Fruit fly (Drosophila melanogaster) whole organism, embryonic: ENCODE results near the gene CG3368.

Source experiments
- Atf-2 ChIP-seq: fragments of 200-800 bp; sonication (Bioruptor generic); optimal IDR thresholded peaks from 2 replicates; lab custom pipeline; 2016; ENCODE audit warnings: missing biosample characterization, missing genetic modification characterization
- Atf3 ChIP-seq: fragments of 200-800 bp; sonication (Bioruptor generic); optimal IDR thresholded peaks from 3 replicates; lab custom pipeline; 2016; ENCODE audit warnings: missing biosample characterization, missing genetic modification characterization
- CG10431 ChIP-seq: fragments of 200-800 bp; sonication (Bioruptor generic); optimal IDR thresholded peaks from 3 replicates; lab custom pipeline; 2018; ENCODE audit warnings: missing biosample characterization, mild to moderate bottlenecking, missing genetic modification characterization
- CG10565 ChIP-seq: fragments of 200-800 bp; sonication (Bioruptor generic); optimal IDR thresholded peaks from 3 replicates; lab custom pipeline; 2016; ENCODE audit warnings: missing biosample characterization, mild to moderate bottlenecking, missing genetic modification characterization
- CG11560 ChIP-seq: fragments of 200-800 bp; sonication (Bioruptor generic); IDR thresholded peaks from 3 replicates; pipeline ENCODE4 v1.3.6; 2022; ENCODE audit warnings: missing biosample characterization, missing genetic modification characterization
- CG11696 ChIP-seq: fragments of 200-800 bp; sonication (Bioruptor generic); IDR thresholded peaks from 2 replicates; pipeline ENCODE4 v1.3.6; 2022; ENCODE audit warnings: missing biosample characterization, missing genetic modification characterization
- CG13624 ChIP-seq: fragments of 200-800 bp; sonication (Bioruptor generic); optimal IDR thresholded peaks from 2 replicates; lab custom pipeline; 2016; ENCODE audit warnings: missing biosample characterization, missing genetic modification characterization
- CG14050 ChIP-seq: fragments of 200-800 bp; sonication (Bioruptor generic); IDR thresholded peaks from 3 replicates; pipeline ENCODE4 v1.3.6; 2022; ENCODE audit warnings: missing biosample characterization, missing genetic modification characterization
- CG15011 ChIP-seq: fragments of 200-800 bp; sonication (Bioruptor generic); optimal IDR thresholded peaks from 3 replicates; lab custom pipeline; 2018; ENCODE audit warnings: missing biosample characterization, mild to moderate bottlenecking, missing genetic modification characterization
- CG17361 ChIP-seq: fragments of 200-800 bp; sonication (Bioruptor generic); IDR thresholded peaks from 3 replicates; pipeline ENCODE4 v1.3.6; 2022; ENCODE audit warnings: missing biosample characterization, missing genetic modification characterization
- CG1832 ChIP-seq: fragments of 200-800 bp; sonication (Bioruptor generic); optimal IDR thresholded peaks from 2 replicates; lab custom pipeline; 2017; ENCODE audit warnings: missing biosample characterization, mild to moderate bottlenecking, missing genetic modification characterization, inconsistent platforms
- CG30403 ChIP-seq: fragments of 200-800 bp; sonication (Bioruptor generic); optimal IDR thresholded peaks from 3 replicates; lab custom pipeline; 2016; ENCODE audit warnings: missing biosample characterization, missing genetic modification characterization
- CG4360 ChIP-seq: fragments of 200-800 bp; sonication (Bioruptor generic); IDR thresholded peaks from 2 replicates; pipeline ENCODE4 v1.3.6; 2022; ENCODE audit warnings: missing biosample characterization, missing genetic modification characterization
- CG4617 ChIP-seq: fragments of 200-800 bp; sonication (Bioruptor generic); optimal IDR thresholded peaks from 3 replicates; lab custom pipeline; 2016; ENCODE audit warnings: missing biosample characterization, missing genetic modification characterization, borderline replicate concordance
- CG6813 ChIP-seq: fragments of 200-800 bp; sonication (Bioruptor generic); optimal IDR thresholded peaks from 2 replicates; lab custom pipeline; 2017; ENCODE audit warnings: missing biosample characterization, missing genetic modification characterization, mild to moderate bottlenecking, moderate library complexity, missing genetic modification reagents
- CG7271 ChIP-seq: fragments of 200-800 bp; sonication (Bioruptor generic); optimal IDR thresholded peaks from 2 replicates; lab custom pipeline; 2018; ENCODE audit warnings: missing biosample characterization, mild to moderate bottlenecking, missing genetic modification characterization, moderate library complexity
- CG9215 ChIP-seq: fragments of 200-800 bp; sonication (Bioruptor generic); IDR thresholded peaks from 2 replicates; pipeline ENCODE4 v1.3.6; 2022; ENCODE audit warnings: missing biosample characterization, missing genetic modification characterization
- D19B ChIP-seq: fragments of 200-800 bp; sonication (Bioruptor generic); optimal IDR thresholded peaks from 2 replicates; lab custom pipeline; 2017; ENCODE audit warnings: missing biosample characterization, mild to moderate bottlenecking, missing genetic modification characterization
- Dad ChIP-seq: fragments of 200-800 bp; sonication (Bioruptor generic); optimal IDR thresholded peaks from 3 replicates; lab custom pipeline; 2016; ENCODE audit warnings: missing biosample characterization, missing genetic modification characterization
- Dbx ChIP-seq: fragments of 200-800 bp; sonication (Bioruptor generic); IDR thresholded peaks from 3 replicates; pipeline ENCODE4 v1.3.6; 2022; ENCODE audit warnings: missing biosample characterization, missing genetic modification characterization
- Deaf1 ChIP-seq: fragments of 200-800 bp; optimal IDR thresholded peaks from 3 replicates; lab custom pipeline; 2019; ENCODE audit warnings: missing biosample characterization, mild to moderate bottlenecking, missing genetic modification characterization, moderate library complexity
- Dll ChIP-seq: fragments of 200-800 bp; sonication (Bioruptor generic); IDR thresholded peaks from 4 replicates; pipeline ENCODE4 v1.3.6; 2022; ENCODE audit warnings: missing biosample characterization, missing genetic modification characterization; ENCODE audit not compliant: partially characterized antibody
- Doc2 ChIP-seq: fragments of 200-800 bp; sonication (Bioruptor generic); IDR thresholded peaks from 2 replicates; pipeline ENCODE4 v1.3.6; 2022; ENCODE audit warnings: missing biosample characterization, missing genetic modification characterization
- Doc3 ChIP-seq: fragments of 200-800 bp; sonication (Bioruptor generic); IDR thresholded peaks from 3 replicates; pipeline ENCODE4 v1.3.6; 2022; ENCODE audit warnings: missing biosample characterization, missing genetic modification characterization; ENCODE audit not compliant: partially characterized antibody
- Eip74EF ChIP-seq, 2 experiments: fragments of 200-800 bp in 1 of 2; fragments of >200 bp in 1 of 2; sonication (Bioruptor generic) in 1 of 2; optimal IDR thresholded peaks; 2 replicates each; lab custom pipeline; 2017 to 2019; ENCODE audit warnings: missing biosample characterization in 2 of 2, missing genetic modification characterization in 2 of 2, mild to moderate bottlenecking in 1 of 2, moderate library complexity in 1 of 2
- H15 ChIP-seq: fragments of 200-800 bp; sonication (Bioruptor generic); IDR thresholded peaks from 3 replicates; pipeline ENCODE4 v1.3.6; 2022; ENCODE audit warnings: missing biosample characterization, missing genetic modification characterization
- Max ChIP-seq: fragments of 200-800 bp; sonication (Bioruptor generic); optimal IDR thresholded peaks from 2 replicates; lab custom pipeline; 2016; ENCODE audit warnings: missing biosample characterization, mild to moderate bottlenecking, missing genetic modification characterization
- NC2α ChIP-seq: fragments of 200-800 bp; sonication (Bioruptor generic); optimal IDR thresholded peaks from 2 replicates; lab custom pipeline; 2016; ENCODE audit warnings: missing biosample characterization, missing genetic modification characterization
- Opbp ChIP-seq: fragments of 200-800 bp; sonication (Bioruptor generic); IDR thresholded peaks from 3 replicates; pipeline ENCODE4 v1.3.6; 2022; ENCODE audit warnings: missing biosample characterization, missing genetic modification characterization; ENCODE audit not compliant: partially characterized antibody
- Rx ChIP-seq: fragments of 200-800 bp; sonication (Bioruptor generic); IDR thresholded peaks from 2 replicates; pipeline ENCODE4 v1.3.6; 2022; ENCODE audit warnings: missing biosample characterization, missing genetic modification characterization
- Sry-β ChIP-seq: fragments of 200-800 bp; sonication (Bioruptor generic); optimal IDR thresholded peaks from 2 replicates; lab custom pipeline; 2018; ENCODE audit warnings: missing biosample characterization, mild to moderate bottlenecking, missing genetic modification characterization, moderate library complexity
- Taf1 ChIP-seq: fragments of 200-800 bp; sonication (Bioruptor generic); IDR thresholded peaks from 2 replicates; pipeline ENCODE4 v1.3.6; 2022; ENCODE audit warnings: missing biosample characterization, missing genetic modification characterization
- bbx ChIP-seq: fragments of 200-800 bp; sonication (Bioruptor generic); IDR thresholded peaks from 2 replicates; pipeline ENCODE4 v1.3.6; 2022; ENCODE audit warnings: missing biosample characterization, missing genetic modification characterization; ENCODE audit not compliant: partially characterized antibody
- chn ChIP-seq: fragments of 200-800 bp; sonication (Bioruptor generic); optimal IDR thresholded peaks from 2 replicates; lab custom pipeline; 2016; ENCODE audit warnings: missing biosample characterization, missing genetic modification characterization
- ems ChIP-seq: fragments of 200-800 bp; sonication (Bioruptor generic); optimal IDR thresholded peaks from 3 replicates; lab custom pipeline; 2016; ENCODE audit warnings: missing biosample characterization, missing genetic modification characterization
- fd3F ChIP-seq: fragments of 200-800 bp; sonication (Bioruptor generic); optimal IDR thresholded peaks from 2 replicates; lab custom pipeline; 2018; ENCODE audit warnings: missing biosample characterization, mild to moderate bottlenecking, missing genetic modification characterization, moderate library complexity
- fu2 ChIP-seq: fragments of 200-800 bp; sonication (Bioruptor generic); optimal IDR thresholded peaks from 2 replicates; lab custom pipeline; 2016; ENCODE audit warnings: missing biosample characterization, missing genetic modification characterization
- ind ChIP-seq: fragments of 200-800 bp; sonication (Bioruptor generic); optimal IDR thresholded peaks from 3 replicates; lab custom pipeline; 2016; ENCODE audit warnings: missing biosample characterization, missing genetic modification characterization
- mld ChIP-seq: fragments of 200-800 bp; sonication (Bioruptor generic); IDR thresholded peaks from 3 replicates; pipeline ENCODE4 v1.3.6; 2022; ENCODE audit warnings: missing biosample characterization, missing genetic modification characterization; ENCODE audit not compliant: partially characterized antibody
- onecut ChIP-seq: fragments of 200-800 bp; sonication (Bioruptor generic); IDR thresholded peaks from 2 replicates; pipeline ENCODE4 v1.3.6; 2022; ENCODE audit warnings: missing biosample characterization, missing genetic modification characterization
- otp ChIP-seq: fragments of 200-800 bp; sonication (Bioruptor generic); IDR thresholded peaks from 3 replicates; pipeline ENCODE4, ENCODE4 v1.3.6; 2022; ENCODE audit warnings: missing biosample characterization, missing genetic modification characterization
- pita ChIP-seq: fragments of 200-800 bp; sonication (Bioruptor generic); optimal IDR thresholded peaks from 2 replicates; lab custom pipeline; 2017; ENCODE audit warnings: missing biosample characterization, mild to moderate bottlenecking, missing genetic modification characterization
- pros ChIP-seq: fragments of 200-800 bp; sonication (Bioruptor generic); optimal IDR thresholded peaks from 3 replicates; lab custom pipeline; 2019; ENCODE audit warnings: missing biosample characterization, mild to moderate bottlenecking, missing genetic modification characterization, moderate library complexity
- repo ChIP-seq: fragments of 200-800 bp; sonication (Bioruptor generic); optimal IDR thresholded peaks from 2 replicates; lab custom pipeline; 2016; ENCODE audit warnings: missing biosample characterization, missing genetic modification characterization
- sens ChIP-seq: fragments of 200-800 bp; sonication (Bioruptor generic); peaks from one replicate; lab custom pipeline; 2016; ENCODE audit warnings: missing biosample characterization, missing genetic modification characterization
- sug ChIP-seq: fragments of 200-800 bp; optimal IDR thresholded peaks from 2 replicates; lab custom pipeline; 2019; ENCODE audit warnings: missing biosample characterization, mild to moderate bottlenecking, missing genetic modification characterization, moderate library complexity
- tna ChIP-seq: fragments of 200-800 bp; sonication (Bioruptor generic); IDR thresholded peaks from 2 replicates; pipeline ENCODE4 v1.3.6; 2022; ENCODE audit warnings: missing biosample characterization, missing genetic modification characterization; ENCODE audit not compliant: partially characterized antibody
- ttk ChIP-seq: fragments of 200-800 bp; sonication (Bioruptor generic); IDR thresholded peaks from 2 replicates; pipeline ENCODE4 v2.1.2; 2022; ENCODE audit warnings: missing biosample characterization, missing genetic modification characterization
- tup ChIP-seq: fragments of 200-800 bp; sonication (Bioruptor generic); optimal IDR thresholded peaks from 2 replicates; lab custom pipeline; 2016; ENCODE audit warnings: missing biosample characterization, mild to moderate bottlenecking, missing genetic modification characterization, moderate library complexity

CG3368 gene

DNA sequence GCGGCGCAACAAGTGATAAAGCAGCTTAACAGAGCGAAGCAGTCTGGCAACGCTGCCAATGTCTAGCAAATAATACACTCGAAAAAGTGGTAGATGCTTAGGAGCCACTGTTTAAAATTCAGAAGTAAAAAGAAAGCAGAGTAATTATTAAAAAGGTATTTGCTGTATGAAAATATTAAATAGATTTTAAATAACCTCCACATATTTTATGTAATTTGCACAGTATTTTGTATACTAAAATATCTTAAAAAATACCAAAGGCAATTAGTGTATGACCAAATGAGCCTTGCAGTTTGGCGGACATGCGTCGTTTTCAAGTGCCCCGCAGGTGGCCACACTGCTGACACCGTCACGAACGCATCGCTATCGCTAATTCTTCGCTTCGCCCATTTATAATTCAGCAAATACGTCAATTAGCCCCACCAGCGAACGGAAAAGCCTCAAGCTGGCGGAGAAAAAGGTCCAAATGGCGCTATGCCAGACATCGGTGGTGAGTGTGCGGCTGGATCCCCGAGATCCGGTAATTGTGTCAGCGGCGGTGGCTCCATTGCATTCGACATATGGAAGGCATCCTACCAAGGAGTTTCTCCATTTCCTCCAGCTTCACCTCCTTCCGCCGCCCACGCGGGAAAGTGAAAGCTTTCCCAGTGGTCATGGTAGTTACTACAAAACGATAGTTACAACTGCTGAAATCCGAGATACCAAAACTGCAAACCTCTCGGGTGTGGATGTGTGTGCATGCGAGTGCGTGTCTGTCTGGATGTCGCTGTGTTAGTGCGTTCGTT, 30.3 kb upstream of the CG3368 start, which contains the start of gene pll (continued):
- TF ChIP-seq Doc2 (GFP tag; lab: Robert Waterston, UW) (no peak), CG6813 (GFP tag; lab: Kevin White, UChicago) (peak; percentile 39), ind (GFP tag; lab: Kevin White, UChicago) (peak; percentile 83), pita (GFP tag; lab: Kevin White, UChicago) (no peak), Atf3 (peak; percentile 5), onecut (GFP tag; lab: Robert Waterston, UW) (peak; percentile 68), ttk (GFP tag; lab: Robert Waterston, UW) (peak; percentile 84), H15 (GFP tag; lab: Robert Waterston, UW) (peak; percentile 82), Dad (GFP tag; lab: Kevin White, UChicago) (peak; percentile 51), CG9215 (peak; percentile 85), Doc3 (no peak), CG4360 (GFP tag; lab: Robert Waterston, UW) (no peak), sug (tag; lab: Kevin White, UChicago) (peak; percentile 56), NC2α (no peak), fd3F (GFP tag; lab: Kevin White, UChicago) (peak; percentile 75), Taf1 (GFP tag; lab: Robert Waterston, UW) (peak; percentile 76), CG14050 (peak; percentile 68), tup (GFP tag; lab: Kevin White, UChicago) (peak; percentile 36), CG13624 (GFP tag; lab: Kevin White, UChicago) (peak; percentile 77), Sry-β (GFP tag; lab: Kevin White, UChicago) (no peak), CG1832 (GFP tag; lab: Kevin White, UChicago) (no peak), Rx (peak; percentile 83), Dll (peak; percentile 68; the same call in 3 of the 4 replicates), CG11696 (GFP tag; lab: Robert Waterston, UW) (peak; percentile 73), otp (GFP tag; lab: Robert Waterston, UW) (peak; percentile 83; the same call in 2 of the 3 replicates), CG10565 (GFP tag; lab: Kevin White, UChicago) (peak; percentile 42), repo (peak; percentile 29), pros (no peak), ems (GFP tag; lab: Kevin White, UChicago) (peak; percentile 66), mld (no peak), chn (GFP tag; lab: Kevin White, UChicago) (peak; percentile 63), D19B (no peak), CG17361 (GFP tag; lab: Robert Waterston, UW) (no peak; the same call in none of the 3 replicates), bbx (GFP tag; lab: Robert Waterston, UW) (peak; percentile 48), Eip74EF (GFP tag; optimal IDR thresholded peaks at IDR 0.05; lab: Kevin White, UChicago) (no peak), Opbp (GFP tag; lab: Robert Waterston, UW) (peak; percentile 42; the same call in 2 of the 3 replicates), Dbx (GFP tag; lab: Robert Waterston, UW) (peak; percentile 90), CG7271 (tag; lab: Kevin White, UChicago) (peak; percentile 17), CG30403 (peak; percentile 86), CG11560 (tag; lab: Robert Waterston, UW) (peak; percentile 58; the same call in 1 of the 3 replicates), CG10431 (GFP tag; lab: Kevin White, UChicago) (no peak), fu2 (GFP tag; lab: Kevin White, UChicago) (peak; percentile 49), CG15011 (GFP tag; lab: Kevin White, UChicago) (no peak), sens (peak; percentile 94), CG4617 (peak; percentile 94), Atf-2 (GFP tag; lab: Kevin White, UChicago) (peak; percentile 27), tna (GFP tag; lab: Robert Waterston, UW) (no peak), Max (GFP tag; lab: Kevin White, UChicago) (peak; percentile 70), Deaf1 (tag; lab: Kevin White, UChicago) (peak; percentile 58)
